Fruit fly (Drosophila melanogaster) whole organism, pupa: ENCODE measurements around the gene Hrs.

ENCODE experiments used
- CG10348 ChIP-seq: fragments of 200-800 bp; sonication (Bioruptor generic); IDR thresholded peaks from 2 replicates; pipeline ENCODE4 v1.3.6; 2022; ENCODE audit warnings: missing biosample characterization, missing genetic modification characterization
- CG12605 ChIP-seq: fragments of 200-800 bp; sonication (Bioruptor generic); IDR thresholded peaks from 2 replicates; pipeline ENCODE4 v1.3.6; 2022; ENCODE audit warnings: missing biosample characterization, missing genetic modification characterization
- CG14655 ChIP-seq: fragments of 200-800 bp; sonication (Bioruptor generic); optimal IDR thresholded peaks from 3 replicates; lab custom pipeline; 2017; ENCODE audit warnings: mild to moderate bottlenecking, missing biosample characterization, missing genetic modification reagents, missing genetic modification characterization
- CG15710 ChIP-seq: fragments of 200-800 bp; sonication (Bioruptor generic); optimal IDR thresholded peaks from 2 replicates; lab custom pipeline; 2018; ENCODE audit warnings: missing biosample characterization, mild to moderate bottlenecking, missing genetic modification characterization, moderate library complexity
- CG4496 ChIP-seq: fragments of 200-800 bp; sonication (Bioruptor generic); IDR thresholded peaks from 3 replicates; pipeline ENCODE4 v1.3.6; 2022; ENCODE audit warnings: missing biosample characterization, missing genetic modification characterization
- CG8159 ChIP-seq: fragments of 200-800 bp; sonication (Bioruptor generic); optimal IDR thresholded peaks from 3 replicates; lab custom pipeline; 2018; ENCODE audit warnings: missing biosample characterization, mild to moderate bottlenecking, missing genetic modification characterization, moderate library complexity
- EcR ChIP-seq: fragments of 200-800 bp; sonication (Bioruptor generic); optimal IDR thresholded peaks from 3 replicates; lab custom pipeline; 2019; ENCODE audit warnings: missing biosample characterization, missing genetic modification characterization, mild to moderate bottlenecking, moderate library complexity, missing genetic modification reagents
- Pif1A ChIP-seq: fragments of 200-800 bp; sonication (Bioruptor generic); optimal IDR thresholded peaks from 3 replicates; lab custom pipeline; 2016; ENCODE audit warnings: missing biosample characterization, missing genetic modification characterization
- Snoo ChIP-seq: fragments of 200-800 bp; sonication (Bioruptor generic); optimal IDR thresholded peaks from 3 replicates; lab custom pipeline; 2017; ENCODE audit warnings: missing biosample characterization, mild to moderate bottlenecking, missing genetic modification characterization, inconsistent platforms
- fd96Ca ChIP-seq: fragments of 200-800 bp; sonication (Bioruptor generic); IDR thresholded peaks from 3 replicates; pipeline ENCODE4 v1.3.6; 2022; ENCODE audit warnings: missing biosample characterization, missing genetic modification characterization
- gl ChIP-seq: fragments of 200-800 bp; sonication (Bioruptor generic); optimal IDR thresholded peaks from 2 replicates; lab custom pipeline; 2018; ENCODE audit warnings: missing biosample characterization, mild to moderate bottlenecking, missing genetic modification characterization
- rn ChIP-seq: fragments of 200-800 bp; sonication (Bioruptor generic); IDR thresholded peaks from 2 replicates; pipeline ENCODE4 v1.3.6; 2022; ENCODE audit warnings: missing biosample characterization, missing genetic modification characterization

- TF ChIP-seq CG4496 (no peak), fd96Ca (GFP tag; lab: Robert Waterston, UW) (no peak), Snoo (tag; lab: Kevin White, UChicago) (no peak), EcR (GFP tag; lab: Kevin White, UChicago) (no peak), Pif1A (no peak), CG8159 (tag; lab: Kevin White, UChicago) (no peak), rn (no peak), CG14655 (GFP tag; lab: Kevin White, UChicago) (no peak), CG15710 (tag; lab: Kevin White, UChicago) (no peak), CG10348 (GFP tag; lab: Robert Waterston, UW) (no peak), gl (no peak), CG12605 (GFP tag; lab: Robert Waterston, UW) (no peak)
These were observed 18.3 kb downstream of the Hrs start for dm6 chr2L:2757930-2758556.
